Worm (Caenorhabditis elegans): Measurements from ENCODE around the gene F14H12.3.
"Not testable (repeated sequence)": the region's sequence is repeated elsewhere in the genome, so short reads cannot be mapped to it uniquely, and the experiment has no call there.

DNA sequence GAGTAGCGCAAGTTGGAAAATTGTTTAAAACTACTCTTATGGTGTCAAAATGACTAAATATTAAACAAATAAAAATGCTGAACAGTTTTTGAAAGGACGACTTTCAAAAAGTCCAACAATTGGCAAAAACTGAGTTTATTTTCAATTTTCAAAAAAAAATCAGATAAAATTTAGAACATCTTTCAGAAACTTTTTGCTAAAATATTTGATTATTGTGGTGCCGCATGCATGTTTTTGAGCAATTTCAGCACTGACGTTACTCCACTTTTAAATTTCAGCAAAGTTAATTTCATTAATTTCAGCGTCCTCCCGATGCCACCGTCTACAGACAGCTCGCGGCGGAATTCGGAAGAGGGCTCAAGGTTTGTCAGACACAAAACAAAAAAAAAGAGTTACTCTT, 4.7 kb upstream of the F14H12.3 start, which contains the start of gene cst-1:
- TF ChIP-seq lin-26 (GFP tag; IDR thresholded peaks at IDR 0.05); repo-1 (tag; optimal IDR thresholded peaks at IDR 0.05); pbrm-1 (GFP tag; IDR thresholded peaks at IDR 0.05); pha-4 (tag; optimal IDR thresholded peaks at IDR 0.05); F23B12.7 (tag; optimal IDR thresholded peaks at IDR 0.05; ENCODE audit: insufficient read depth); dox-1 (GFP tag; IDR thresholded peaks at IDR 0.05); unc-62 (GFP tag; optimal IDR thresholded peaks at IDR 0.05); athp-1 (tag; optimal IDR thresholded peaks at IDR 0.05); hmg-20 (GFP tag; IDR thresholded peaks at IDR 0.05); gei-17 (GFP tag; optimal IDR thresholded peaks at IDR 0.05); Y67H2A.10 (GFP tag; conservative IDR thresholded peaks at IDR 0.05): not testable (repeated sequence)
